Worm (Caenorhabditis elegans) whole organism, young adult: ENCODE results near the gene gsr-1.

ENCODE experiments used
- T07F8.4 ChIP-seq: sonication (generic microtip); optimal IDR thresholded peaks from 2 replicates; lab custom pipeline; 2016; ENCODE audit warnings: mild to moderate bottlenecking, missing genetic modification characterization, moderate library complexity, missing compliant biosample characterization
- Y95B8A.8 ChIP-seq: fragments of 200-800 bp; sonication (Bioruptor generic); IDR thresholded peaks from 2 replicates; pipeline ENCODE4 v1.3.6; 2022; ENCODE audit warnings: missing genetic modification reagents, missing genetic modification characterization, missing compliant biosample characterization
- athp-1 ChIP-seq: sonication (generic microtip); optimal IDR thresholded peaks from 2 replicates; lab custom pipeline; 2017; ENCODE audit warnings: mild to moderate bottlenecking, missing genetic modification characterization, missing compliant biosample characterization
- dpff-1 ChIP-seq: sonication (generic microtip); optimal IDR thresholded peaks from 2 replicates; lab custom pipeline; 2017; ENCODE audit warnings: mild to moderate bottlenecking, missing genetic modification characterization, missing compliant biosample characterization
- ekl-4 ChIP-seq: fragments of 200-800 bp; sonication (Bioruptor generic); IDR thresholded peaks from 2 replicates; pipeline ENCODE4 v1.3.6; 2022; ENCODE audit warnings: missing genetic modification reagents, missing genetic modification characterization, missing compliant biosample characterization
- nfya-2 ChIP-seq: fragments of 200-800 bp; sonication (Bioruptor generic); IDR thresholded peaks from 2 replicates; pipeline ENCODE4 v1.3.6; 2022; ENCODE audit warnings: missing genetic modification reagents, missing genetic modification characterization, missing compliant biosample characterization
- rpc-1 ChIP-seq, 2 experiments: fragments of 150-350 bp in 1 of 2; sonication (generic microtip) in 1 of 2; optimal IDR thresholded peaks; 2 replicates each; lab custom pipeline; 2014 to 2018; ENCODE audit warnings: missing biosample characterization in 1 of 2, missing genetic modification characterization in 1 of 2, missing genetic modification reagents in 1 of 2, missing genotype in 1 of 2
- sea-2 ChIP-seq: fragments of 200-800 bp; sonication (Bioruptor generic); IDR thresholded peaks from 2 replicates; pipeline ENCODE4 v1.3.6; 2022; ENCODE audit warnings: missing genetic modification characterization, missing compliant biosample characterization
- tlf-1 ChIP-seq: fragments of 200-800 bp; sonication (Bioruptor generic); optimal IDR thresholded peaks from 2 replicates; lab custom pipeline; 2018; ENCODE audit warnings: mild to moderate bottlenecking, missing genetic modification characterization, missing compliant biosample characterization
- unc-130 ChIP-seq: sonication (generic microtip); optimal IDR thresholded peaks from 2 replicates; lab custom pipeline; 2016; ENCODE audit warnings: missing genetic modification reagents, missing genetic modification characterization, missing compliant biosample characterization
- ztf-3 ChIP-seq: fragments of 200-800 bp; sonication (Bioruptor generic); optimal IDR thresholded peaks from 2 replicates; lab custom pipeline; 2018; ENCODE audit warnings: mild to moderate bottlenecking, missing genetic modification characterization, missing compliant biosample characterization

ce11 chrIII:3657479-3657878, 6.8 kb downstream of the gsr-1 start, which contains the start of gene C46F11.5:
- TF ChIP-seq tlf-1 (GFP tag; lab: Kevin White, UChicago) (no peak), athp-1 (no peak), T07F8.4 (tag; lab: Kevin White, UChicago) (no peak), sea-2 (GFP tag; lab: Robert Waterston, UW) (no peak), rpc-1 (optimal IDR thresholded peaks at IDR 0.05; lab: Kevin White, UChicago) (no peak), rpc-1 (tag; optimal IDR thresholded peaks at IDR 0.05; lab: Kevin White, UChicago) (no peak), ekl-4 (GFP tag; lab: Robert Waterston, UW) (no peak), unc-130 (GFP tag; lab: Kevin White, UChicago) (no peak), dpff-1 (tag; lab: Kevin White, UChicago) (no peak), nfya-2 (GFP tag; lab: Robert Waterston, UW) (no peak), ztf-3 (GFP tag; lab: Kevin White, UChicago) (no peak), Y95B8A.8 (no peak)
